Fruit fly (Drosophila melanogaster): ENCODE data around the gene CG15221.

Gene CG15221

DNA sequence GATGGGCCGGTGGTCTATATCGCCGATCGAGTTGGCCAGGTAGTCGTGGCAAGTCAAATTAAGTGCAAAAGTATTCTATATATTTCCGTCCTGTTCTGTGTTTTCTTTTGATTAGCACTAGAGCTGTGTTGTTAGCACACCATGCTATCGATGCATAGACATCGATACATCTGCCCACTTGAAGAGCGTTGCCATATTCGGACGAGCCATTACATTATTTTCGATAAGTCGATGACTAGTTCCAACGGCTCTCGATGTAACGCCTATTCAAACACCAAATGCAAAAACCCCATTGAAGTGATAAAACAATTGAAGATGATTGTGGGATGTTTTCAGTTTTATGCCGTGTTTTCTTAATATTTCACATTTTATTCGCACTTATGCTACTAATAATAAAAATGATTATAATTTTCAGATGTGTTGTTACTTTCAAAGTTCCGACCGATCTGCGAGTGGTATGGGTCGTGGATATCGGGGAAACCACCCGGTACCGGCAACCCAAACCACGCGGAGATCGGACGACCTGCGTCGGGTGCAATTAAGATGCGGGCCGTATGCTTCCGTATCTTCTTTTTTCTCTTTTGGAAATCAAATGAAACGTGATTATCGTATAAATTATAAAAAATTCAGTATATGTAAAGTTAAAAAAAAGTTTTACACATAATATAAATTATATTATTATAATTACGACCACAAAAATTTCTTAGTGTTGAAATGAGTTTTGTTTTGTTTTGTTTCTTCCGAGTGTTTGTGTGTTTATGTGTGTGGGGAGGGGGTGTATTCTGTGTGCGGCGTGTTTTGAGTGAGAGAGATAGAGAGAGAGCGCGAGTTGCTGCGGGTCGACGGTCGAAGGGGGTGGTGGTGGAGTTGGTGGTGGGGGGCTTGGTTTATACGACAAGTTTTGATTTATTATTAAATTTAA lies 14.0 kb upstream of the CG15221 start, which contains the start of gene FucT6:
Gene FucT6 (minus strand): TSS at position 153 of the 922 bp plus-strand sequence.
- TF ChIP-seq pad (GFP tag; optimal IDR thresholded peaks at IDR 0.05) (no peak), cic (GFP tag; optimal IDR thresholded peaks at IDR 0.05) (peak; percentile 3), ovo (GFP tag; optimal IDR thresholded peaks at IDR 0.05) (no peak), CG1620 (GFP tag; optimal IDR thresholded peaks at IDR 0.05) (no peak), kay (GFP tag; ENCODE audit: borderline replicate concordance) (no peak), CG14711 (tag; optimal IDR thresholded peaks at IDR 0.05) (peak; percentile 28), CG33017 (tag; optimal IDR thresholded peaks at IDR 0.05) (no peak), bab1 (GFP tag; optimal IDR thresholded peaks at IDR 0.05) (peak; percentile 64), toe (GFP tag; optimal IDR thresholded peaks at IDR 0.05) (no peak), CG7101 (tag; optimal IDR thresholded peaks at IDR 0.05) (peak; percentile 22), Crg-1 (GFP tag; optimal IDR thresholded peaks at IDR 0.05) (no peak), tj (GFP tag; optimal IDR thresholded peaks at IDR 0.05) (peak; percentile 0), Mnt (GFP tag; optimal IDR thresholded peaks at IDR 0.05) (peak; percentile 32), Clk (GFP tag; optimal IDR thresholded peaks at IDR 0.05) (no peak), CG11617 (GFP tag; optimal IDR thresholded peaks at IDR 0.05) (no peak)

DNA sequence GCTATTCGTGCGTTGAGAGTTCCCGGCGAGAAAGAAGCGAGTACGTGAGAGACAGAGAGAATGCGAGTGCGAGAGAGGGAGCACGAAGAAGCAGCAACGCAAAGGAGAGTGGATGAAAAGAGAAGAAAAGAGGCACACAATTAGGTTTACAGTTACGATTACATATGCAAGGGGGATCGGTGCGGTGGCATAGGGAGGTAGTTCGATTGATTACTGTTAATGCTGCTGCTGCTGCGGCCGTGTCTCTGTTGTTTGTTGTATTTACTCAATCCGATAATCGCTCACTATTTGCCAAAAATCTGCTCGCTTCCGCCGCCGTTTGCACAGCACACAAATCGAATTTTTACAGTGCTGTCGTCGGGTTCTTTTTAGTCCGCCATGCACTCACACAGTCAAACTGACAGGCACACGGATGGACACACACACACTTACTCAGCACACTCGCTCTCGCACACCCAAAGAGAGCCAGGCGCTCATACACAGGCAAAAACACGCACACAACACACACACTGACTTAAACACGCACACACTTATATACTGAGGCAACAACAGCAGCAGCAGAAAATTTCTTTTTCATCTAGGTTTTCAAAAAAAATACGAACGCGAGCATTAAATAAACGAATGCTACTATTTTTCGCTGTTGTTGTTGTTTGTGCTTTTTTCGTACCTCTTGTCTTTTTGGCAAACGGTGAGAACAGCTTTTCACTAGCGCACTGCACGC lies 10.1 kb upstream of the CG15221 start:
- TF ChIP-seq CG33017 (tag; optimal IDR thresholded peaks at IDR 0.05) (peak; percentile 28), ovo (GFP tag; optimal IDR thresholded peaks at IDR 0.05) (peak; percentile 95), Hr96 (GFP tag; optimal IDR thresholded peaks at IDR 0.05) (no peak), kay (GFP tag; ENCODE audit: borderline replicate concordance) (no peak), CG11617 (GFP tag; optimal IDR thresholded peaks at IDR 0.05) (no peak), toe (GFP tag; optimal IDR thresholded peaks at IDR 0.05) (no peak), cnc (optimal IDR thresholded peaks at IDR 0.05) (no peak), CG5204 (GFP tag; optimal IDR thresholded peaks at IDR 0.05) (no peak), Mnt (GFP tag; optimal IDR thresholded peaks at IDR 0.05) (peak; percentile 74), CG1620 (GFP tag; optimal IDR thresholded peaks at IDR 0.05) (no peak), CG14711 (tag; optimal IDR thresholded peaks at IDR 0.05) (no peak), CG7101 (tag; optimal IDR thresholded peaks at IDR 0.05) (peak; percentile 2), cic (GFP tag; optimal IDR thresholded peaks at IDR 0.05) (peak; percentile 76), CG7045 (GFP tag; optimal IDR thresholded peaks at IDR 0.05) (no peak), bab1 (GFP tag; optimal IDR thresholded peaks at IDR 0.05) (no peak), tj (GFP tag; optimal IDR thresholded peaks at IDR 0.05) (peak; percentile 91), CG12768 (GFP tag; optimal IDR thresholded peaks at IDR 0.05) (peak; percentile 26), Crg-1 (GFP tag; optimal IDR thresholded peaks at IDR 0.05) (peak; percentile 45), pad (GFP tag; optimal IDR thresholded peaks at IDR 0.05) (peak; percentile 94), Clk (GFP tag; optimal IDR thresholded peaks at IDR 0.05) (no peak)

DNA sequence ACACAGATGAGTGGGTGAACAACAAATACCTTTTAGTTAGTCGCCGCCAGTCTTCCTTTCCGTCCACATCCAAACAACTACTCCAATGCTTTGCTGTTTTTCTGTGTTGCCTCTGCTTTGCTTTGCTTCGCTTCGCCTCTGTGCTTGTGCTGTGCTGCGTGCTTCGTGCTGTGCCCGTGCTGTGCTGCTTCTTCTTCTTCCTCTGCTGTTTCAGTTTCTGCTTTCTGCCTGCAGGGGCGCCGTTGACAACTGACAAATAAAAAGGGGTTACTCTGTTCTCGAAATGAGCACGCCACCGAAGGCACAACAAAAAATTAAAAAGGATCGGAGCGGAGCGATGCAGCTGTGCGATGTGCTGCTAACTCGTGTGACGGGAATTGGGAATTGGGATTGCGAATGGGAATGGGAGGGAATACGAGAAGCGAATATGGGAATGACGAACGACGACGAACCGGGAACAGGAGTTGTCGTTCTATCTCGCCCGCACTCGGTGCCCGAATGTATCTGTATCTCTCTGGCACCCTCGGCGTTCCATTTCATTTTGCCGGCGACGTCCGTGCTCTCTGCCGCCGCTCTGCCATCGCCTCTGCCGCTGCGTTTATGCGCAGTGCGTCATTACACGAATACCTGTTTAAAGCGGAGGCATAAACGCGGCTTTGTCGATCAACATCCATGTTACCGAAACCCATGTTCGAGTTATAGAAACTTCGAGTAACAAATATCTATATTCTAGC lies 9.3 kb upstream of the CG15221 start:
- no peak for TF ChIP-seq ovo (GFP tag; optimal IDR thresholded peaks at IDR 0.05)
- TF ChIP-seq CG5204 (GFP tag; optimal IDR thresholded peaks at IDR 0.05): no peak
- TF ChIP-seq bab1 (GFP tag; optimal IDR thresholded peaks at IDR 0.05): peak; percentile 74
- no peak for TF ChIP-seq cic (GFP tag; optimal IDR thresholded peaks at IDR 0.05)
- TF ChIP-seq Hr96 (GFP tag; optimal IDR thresholded peaks at IDR 0.05): no peak
- TF ChIP-seq kay (GFP tag; ENCODE audit: borderline replicate concordance): no peak
- no peak for TF ChIP-seq Clk (GFP tag; optimal IDR thresholded peaks at IDR 0.05)
- TF ChIP-seq cnc (optimal IDR thresholded peaks at IDR 0.05): no peak
- TF ChIP-seq CG14711 (tag; optimal IDR thresholded peaks at IDR 0.05): peak; percentile 35
- no peak for TF ChIP-seq CG33017 (tag; optimal IDR thresholded peaks at IDR 0.05)
- no peak for TF ChIP-seq CG12768 (GFP tag; optimal IDR thresholded peaks at IDR 0.05)
- TF ChIP-seq CG1620 (GFP tag; optimal IDR thresholded peaks at IDR 0.05): peak; percentile 17
- TF ChIP-seq Crg-1 (GFP tag; optimal IDR thresholded peaks at IDR 0.05): no peak
- no peak for TF ChIP-seq pad (GFP tag; optimal IDR thresholded peaks at IDR 0.05)
- peak; percentile 46 for TF ChIP-seq Mnt (GFP tag; optimal IDR thresholded peaks at IDR 0.05)
- TF ChIP-seq toe (GFP tag; optimal IDR thresholded peaks at IDR 0.05): no peak
- peak; percentile 7 for TF ChIP-seq CG11617 (GFP tag; optimal IDR thresholded peaks at IDR 0.05)
- TF ChIP-seq CG7045 (GFP tag; optimal IDR thresholded peaks at IDR 0.05): no peak
- TF ChIP-seq tj (GFP tag; optimal IDR thresholded peaks at IDR 0.05): peak; percentile 75
- peak; percentile 41 for TF ChIP-seq CG7101 (tag; optimal IDR thresholded peaks at IDR 0.05)

DNA sequence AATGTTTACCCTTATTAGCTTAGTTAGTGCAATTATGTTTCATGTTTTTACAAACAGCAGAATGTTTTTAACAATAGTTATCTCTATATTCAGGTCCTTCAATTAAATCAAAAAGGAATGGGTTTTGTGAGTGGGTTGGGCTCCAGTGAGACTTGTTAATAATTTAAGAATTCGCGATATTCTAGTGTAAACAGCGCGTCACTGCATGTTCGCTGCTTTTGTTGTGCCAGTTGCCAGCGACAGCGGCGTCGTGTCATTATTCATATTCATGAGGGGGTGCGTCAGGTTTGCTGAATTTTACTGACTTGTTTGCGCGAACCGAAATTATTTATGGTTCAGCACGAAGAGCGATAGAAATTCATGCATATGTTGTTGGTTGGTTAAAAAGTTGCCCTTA lies 8.8 kb upstream of the CG15221 start, which contains the start of gene Amun:
Gene Amun (minus strand): TSS at position 303 of the 397 bp plus-strand sequence.
- no peak for TF ChIP-seq cic (GFP tag; optimal IDR thresholded peaks at IDR 0.05)
- TF ChIP-seq CG7101 (tag; optimal IDR thresholded peaks at IDR 0.05): peak; percentile 48
- TF ChIP-seq CG14711 (tag; optimal IDR thresholded peaks at IDR 0.05): peak; percentile 46
- TF ChIP-seq toe (GFP tag; optimal IDR thresholded peaks at IDR 0.05): peak; percentile 27
- TF ChIP-seq cnc (optimal IDR thresholded peaks at IDR 0.05): no peak
- peak; percentile 69 for TF ChIP-seq Crg-1 (GFP tag; optimal IDR thresholded peaks at IDR 0.05)
- TF ChIP-seq CG1620 (GFP tag; optimal IDR thresholded peaks at IDR 0.05): peak; percentile 72
- TF ChIP-seq CG33017 (tag; optimal IDR thresholded peaks at IDR 0.05): peak; percentile 15
- TF ChIP-seq pad (GFP tag; optimal IDR thresholded peaks at IDR 0.05): no peak
- TF ChIP-seq CG5204 (GFP tag; optimal IDR thresholded peaks at IDR 0.05): no peak
- TF ChIP-seq CG7045 (GFP tag; optimal IDR thresholded peaks at IDR 0.05): no peak
- TF ChIP-seq Mnt (GFP tag; optimal IDR thresholded peaks at IDR 0.05): no peak
- TF ChIP-seq ovo (GFP tag; optimal IDR thresholded peaks at IDR 0.05): no peak
- no peak for TF ChIP-seq Clk (GFP tag; optimal IDR thresholded peaks at IDR 0.05)
- TF ChIP-seq Hr96 (GFP tag; optimal IDR thresholded peaks at IDR 0.05): peak; percentile 39
- TF ChIP-seq bab1 (GFP tag; optimal IDR thresholded peaks at IDR 0.05): peak; percentile 48
- no peak for TF ChIP-seq kay (GFP tag; ENCODE audit: borderline replicate concordance)
- TF ChIP-seq tj (GFP tag; optimal IDR thresholded peaks at IDR 0.05): peak; percentile 67
- no peak for TF ChIP-seq CG12768 (GFP tag; optimal IDR thresholded peaks at IDR 0.05)
- TF ChIP-seq CG11617 (GFP tag; optimal IDR thresholded peaks at IDR 0.05): no peak

Data from whole organism, adult.